Worm (Caenorhabditis elegans): ENCODE data around the gene T03F6.10.

ce11 chrIII:13378242-13378641 is at the start of gene T03F6.10:
- TF ChIP-seq nhr-71 (tag; optimal IDR thresholded peaks at IDR 0.05), result no peak
- TF ChIP-seq nhr-237 (tag; optimal IDR thresholded peaks at IDR 0.05), result no peak
- TF ChIP-seq snu-23 (GFP tag; optimal IDR thresholded peaks at IDR 0.05), result no peak
- TF ChIP-seq vab-15 (tag; optimal IDR thresholded peaks at IDR 0.05), result no peak
- TF ChIP-seq rnt-1 (tag; optimal IDR thresholded peaks at IDR 0.05), result no peak
- TF ChIP-seq ztf-4 (tag; optimal IDR thresholded peaks at IDR 0.05), result no peak
